Worm (Caenorhabditis elegans) whole organism, L2 larva: ENCODE measurements around the gene C03A3.3.

Experiments used
- ZK546.5 ChIP-seq: sonication (generic microtip); optimal IDR thresholded peaks from 2 replicates; lab custom pipeline; 2017; ENCODE audit warnings: missing biosample characterization, missing genetic modification characterization
- aly-2 ChIP-seq: fragments of 150-350 bp; optimal IDR thresholded peaks from 2 replicates; lab custom pipeline; 2014; ENCODE audit warnings: missing biosample characterization, missing genetic modification characterization

DNA sequence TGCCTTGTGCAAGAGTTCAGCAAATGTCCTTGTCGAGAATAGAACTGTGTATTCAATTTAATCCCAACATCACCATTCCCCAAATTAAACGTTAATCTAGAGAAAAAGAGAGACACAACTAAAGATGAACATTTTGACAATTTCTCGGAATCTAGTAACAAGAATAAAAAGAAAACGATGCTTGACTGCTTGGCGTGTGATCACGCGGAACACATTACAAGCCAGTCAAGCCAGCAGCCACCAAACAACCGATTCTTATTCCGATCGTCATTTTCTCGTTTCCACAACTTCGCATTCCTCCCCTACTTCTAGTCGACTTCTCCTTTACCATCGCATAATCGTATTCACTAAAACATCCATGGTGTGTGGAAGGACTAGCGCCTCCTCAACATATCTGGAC is 19.5 kb downstream of the C03A3.3 start:
- TF ChIP-seq ZK546.5 (tag; lab: Kevin White, UChicago) (no peak), aly-2 (no peak)
